Fruit fly (Drosophila melanogaster) whole organism, embryonic: ENCODE data around the gene dpr7.
"Not testable (repeated sequence)": the region's sequence is repeated elsewhere in the genome, so short reads cannot be mapped to it uniquely, and the experiment has no call there.

Experiments used
- CG15601 ChIP-seq: fragments of 200-800 bp; sonication (Bioruptor generic); optimal IDR thresholded peaks from 3 replicates; lab custom pipeline; 2019; ENCODE audit warnings: missing biosample characterization, mild to moderate bottlenecking, missing genetic modification characterization, moderate library complexity
- CTCF ChIP-seq: fragments of 200-800 bp; sonication (Bioruptor generic); optimal IDR thresholded peaks from 2 replicates; lab custom pipeline; 2017; ENCODE audit warnings: missing biosample characterization, mild to moderate bottlenecking, missing genetic modification characterization, moderate library complexity
- Jarid2 ChIP-seq: fragments of 200-800 bp; sonication (Bioruptor generic); optimal IDR thresholded peaks from 3 replicates; lab custom pipeline; 2017; ENCODE audit warnings: mild to moderate bottlenecking, missing biosample characterization, missing genetic modification reagents, missing genetic modification characterization
- ab ChIP-seq: fragments of 200-800 bp; sonication (Bioruptor generic); optimal IDR thresholded peaks from 2 replicates; lab custom pipeline; 2016; ENCODE audit warnings: missing biosample characterization, missing genetic modification characterization
- emc ChIP-seq: fragments of 200-800 bp; sonication (Bioruptor generic); optimal IDR thresholded peaks from 2 replicates; lab custom pipeline; 2016; ENCODE audit warnings: missing biosample characterization, missing genetic modification characterization
- phol ChIP-seq: fragments of 200-800 bp; sonication (Bioruptor generic); optimal IDR thresholded peaks from 3 replicates; lab custom pipeline; 2018; ENCODE audit warnings: missing biosample characterization, mild to moderate bottlenecking, missing genetic modification characterization, moderate library complexity

DNA sequence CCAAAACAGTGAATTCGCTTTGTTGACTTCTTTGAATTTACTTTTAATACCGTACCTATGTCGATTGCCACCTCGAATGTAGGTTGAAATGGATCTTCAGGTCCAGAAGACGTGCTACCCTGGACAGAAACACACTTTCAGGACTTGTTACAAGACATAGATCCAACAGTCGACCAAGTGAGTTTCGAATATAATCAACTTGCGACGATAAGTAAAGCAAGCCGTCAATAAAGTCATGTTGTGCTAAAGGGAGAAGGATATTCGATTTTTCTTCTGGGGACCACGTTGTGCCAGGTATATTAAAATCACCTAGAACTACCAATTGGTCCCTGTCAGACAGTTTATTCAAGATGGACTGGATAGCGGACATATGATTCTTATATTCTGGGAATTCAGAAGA, 46.1 kb downstream of the dpr7 start:
- not testable (repeated sequence) for TF ChIP-seq ab (GFP tag; lab: Kevin White, UChicago); phol (tag; lab: Kevin White, UChicago); emc (GFP tag; lab: Kevin White, UChicago); CG15601; CTCF (GFP tag; lab: Kevin White, UChicago); Jarid2 (GFP tag; lab: Kevin White, UChicago)
